Worm (Caenorhabditis elegans) whole organism, L4/young adult: ENCODE data around the gene pqn-54.

Source experiments
- W03F9.2 ChIP-seq: fragments of 150-350 bp; optimal IDR thresholded peaks from 2 replicates; lab custom pipeline; 2014; ENCODE audit warnings: missing biosample characterization, missing genetic modification characterization
- dao-5 ChIP-seq: sonication (generic microtip); optimal IDR thresholded peaks from 2 replicates; lab custom pipeline; 2016; ENCODE audit warnings: missing genotype, missing genetic modification characterization, moderate library complexity, missing compliant biosample characterization
- him-1 ChIP-seq: sonication (generic microtip); optimal IDR thresholded peaks from 2 replicates; lab custom pipeline; 2016; ENCODE audit warnings: missing genotype, missing genetic modification reagents, missing genetic modification characterization, missing compliant biosample characterization

pqn-54 gene

DNA sequence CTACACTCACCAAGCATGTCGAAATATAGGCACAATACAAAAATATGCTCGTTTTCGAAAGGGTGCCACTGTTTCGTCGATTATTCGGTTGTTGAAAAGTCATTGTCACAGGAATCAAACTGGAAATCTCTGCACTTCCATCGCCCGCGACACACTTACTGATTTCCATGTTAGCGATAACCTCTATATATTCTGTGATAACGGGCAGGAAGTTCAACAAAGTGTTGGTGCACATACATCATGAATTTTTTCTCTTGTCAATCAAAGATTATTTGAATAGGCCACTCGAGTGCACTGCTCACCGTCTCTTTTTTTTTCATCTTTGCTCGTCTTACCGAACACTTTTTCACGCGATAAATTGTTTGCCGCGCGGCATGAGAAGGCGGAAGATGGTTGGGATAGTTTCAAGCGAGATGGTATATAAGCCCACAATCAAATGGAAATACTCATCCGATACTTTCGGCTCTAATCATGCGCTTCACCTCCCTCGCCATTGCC, at the start of gene pqn-54, which contains the start of gene fpn-1.2:
Gene pqn-54, plus strand, starts transcription at position 448 of the 498 bp plus-strand sequence.
Gene fpn-1.2, minus strand, starts transcription at position 157 of the 498 bp plus-strand sequence.
- no peak for TF ChIP-seq him-1 (tag; lab: Kevin White, UChicago)
- TF ChIP-seq dao-5 (tag; lab: Kevin White, UChicago): no peak
- no peak for TF ChIP-seq W03F9.2 (tag; lab: Kevin White, UChicago)

DNA sequence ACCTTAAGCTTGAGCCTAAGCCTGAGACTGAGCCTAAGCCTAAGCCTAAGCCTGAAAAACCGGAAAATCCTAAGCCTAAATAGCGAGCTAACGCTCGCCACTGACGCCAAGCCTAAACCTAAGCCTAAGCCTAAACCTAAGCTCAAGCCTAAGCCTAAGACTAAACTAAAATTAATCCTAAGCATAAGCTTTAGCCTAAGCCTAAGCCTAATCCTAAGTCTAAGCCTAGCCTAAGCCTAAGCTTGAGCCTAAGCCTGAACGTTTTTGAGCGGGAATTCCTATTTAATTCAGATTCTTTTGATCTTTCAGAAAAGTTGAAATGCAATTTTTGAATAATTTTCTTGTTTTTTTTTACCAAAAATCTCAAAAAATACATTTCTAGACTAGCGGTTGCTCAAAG, 48.6 kb upstream of the pqn-54 start:
- no peak for TF ChIP-seq dao-5 (tag; lab: Kevin White, UChicago)
- no peak for TF ChIP-seq him-1 (tag; lab: Kevin White, UChicago)
- TF ChIP-seq W03F9.2 (tag; lab: Kevin White, UChicago): no peak

DNA sequence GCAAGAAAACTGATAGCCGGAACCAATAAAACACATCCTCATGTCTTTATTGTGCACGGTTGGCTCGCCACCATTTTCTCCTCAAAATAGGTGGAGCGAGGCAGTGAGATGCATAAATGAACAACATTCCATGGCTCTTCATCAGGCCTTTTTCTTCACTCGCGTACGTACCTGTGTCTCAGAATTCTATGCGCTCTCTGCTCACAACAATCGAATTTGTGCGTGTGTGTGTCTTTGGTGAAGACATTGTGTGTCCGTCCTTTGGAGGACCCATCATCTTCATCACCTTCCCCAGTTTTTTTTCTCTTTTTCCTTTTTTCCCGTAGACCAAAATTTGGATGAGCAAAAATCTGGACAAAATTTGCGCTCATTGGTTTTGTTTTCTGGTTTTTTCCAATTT, 42.5 kb upstream of the pqn-54 start:
- TF ChIP-seq dao-5 (tag; lab: Kevin White, UChicago) (no peak), him-1 (tag; lab: Kevin White, UChicago) (no peak), W03F9.2 (tag; lab: Kevin White, UChicago) (no peak)

DNA sequence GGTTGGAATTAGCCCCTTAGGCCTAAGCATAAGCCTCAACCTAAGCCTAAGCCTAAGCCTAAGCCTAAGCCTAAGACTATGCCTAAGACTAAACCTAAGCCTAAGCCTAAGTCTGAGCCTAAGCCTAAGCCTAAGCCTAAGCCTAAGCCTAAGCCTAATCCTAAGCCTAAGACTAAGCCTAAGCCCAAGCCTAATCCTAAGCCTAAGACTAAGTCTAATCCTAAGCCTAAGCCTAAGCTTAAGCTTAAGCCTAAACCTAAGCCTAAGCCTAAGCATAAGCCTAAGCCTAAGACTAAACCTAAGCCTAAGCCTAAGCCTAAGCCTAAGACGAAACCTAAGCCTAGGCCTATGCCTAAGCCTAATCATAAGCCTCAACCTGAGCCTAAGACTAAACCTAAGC, 41.5 kb upstream of the pqn-54 start:
- no peak for TF ChIP-seq him-1 (tag; lab: Kevin White, UChicago)
- no peak for TF ChIP-seq W03F9.2 (tag; lab: Kevin White, UChicago)
- no peak for TF ChIP-seq dao-5 (tag; lab: Kevin White, UChicago)

DNA sequence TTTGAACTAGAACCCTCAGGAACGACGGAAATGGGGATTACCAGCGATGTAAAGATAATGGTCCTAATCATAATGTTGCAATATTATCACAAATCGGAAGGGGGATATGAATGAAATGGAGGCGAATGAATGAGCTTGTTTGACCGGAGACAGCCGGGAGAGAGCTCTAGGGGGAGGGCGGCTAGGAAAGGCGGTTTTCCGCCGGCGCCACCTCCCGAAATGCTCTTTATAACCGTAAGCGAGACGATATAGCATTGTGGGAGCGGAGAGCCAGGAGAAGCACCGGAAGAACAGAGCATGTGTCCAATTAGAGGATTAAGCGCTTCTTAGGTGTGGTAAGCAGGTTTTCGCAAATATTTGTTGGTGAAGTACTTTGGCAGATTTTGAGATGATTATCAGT, 39.2 kb upstream of the pqn-54 start, which contains the start of gene R12A1.3:
Gene R12A1.3, minus strand, starts transcription at position 200 of the 400 bp plus-strand sequence.
- no peak for TF ChIP-seq W03F9.2 (tag; lab: Kevin White, UChicago)
- TF ChIP-seq him-1 (tag; lab: Kevin White, UChicago): no peak
- TF ChIP-seq dao-5 (tag; lab: Kevin White, UChicago): no peak

DNA sequence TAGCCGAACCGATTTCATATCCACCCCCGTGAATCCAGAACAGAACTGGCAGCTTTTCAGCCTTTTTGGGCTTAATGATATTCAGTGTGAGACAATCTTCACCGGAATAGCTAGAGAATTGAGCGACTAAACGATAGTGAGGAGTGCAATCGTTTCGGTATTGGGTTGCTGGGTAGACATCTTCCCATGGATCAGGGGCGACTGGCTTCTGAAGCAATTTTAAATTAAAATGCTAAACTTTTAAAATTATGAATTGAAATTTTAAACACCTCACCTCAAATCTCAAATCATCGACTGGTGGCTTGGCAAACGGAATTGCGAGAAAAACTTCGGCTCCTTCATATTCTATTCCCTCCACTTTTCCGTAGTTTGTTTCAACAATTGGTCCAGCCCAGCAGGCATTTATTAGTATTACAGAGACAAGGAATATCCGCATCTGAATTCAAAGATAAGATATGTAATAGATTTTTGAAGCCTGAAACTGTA, 33.0 kb upstream of the pqn-54 start, which contains the start of gene ges-1:
Gene ges-1, minus strand, starts transcription at position 436 of the 486 bp plus-strand sequence.
- TF ChIP-seq him-1 (tag; lab: Kevin White, UChicago) (no peak), W03F9.2 (tag; lab: Kevin White, UChicago) (no peak), dao-5 (tag; lab: Kevin White, UChicago) (no peak)

DNA sequence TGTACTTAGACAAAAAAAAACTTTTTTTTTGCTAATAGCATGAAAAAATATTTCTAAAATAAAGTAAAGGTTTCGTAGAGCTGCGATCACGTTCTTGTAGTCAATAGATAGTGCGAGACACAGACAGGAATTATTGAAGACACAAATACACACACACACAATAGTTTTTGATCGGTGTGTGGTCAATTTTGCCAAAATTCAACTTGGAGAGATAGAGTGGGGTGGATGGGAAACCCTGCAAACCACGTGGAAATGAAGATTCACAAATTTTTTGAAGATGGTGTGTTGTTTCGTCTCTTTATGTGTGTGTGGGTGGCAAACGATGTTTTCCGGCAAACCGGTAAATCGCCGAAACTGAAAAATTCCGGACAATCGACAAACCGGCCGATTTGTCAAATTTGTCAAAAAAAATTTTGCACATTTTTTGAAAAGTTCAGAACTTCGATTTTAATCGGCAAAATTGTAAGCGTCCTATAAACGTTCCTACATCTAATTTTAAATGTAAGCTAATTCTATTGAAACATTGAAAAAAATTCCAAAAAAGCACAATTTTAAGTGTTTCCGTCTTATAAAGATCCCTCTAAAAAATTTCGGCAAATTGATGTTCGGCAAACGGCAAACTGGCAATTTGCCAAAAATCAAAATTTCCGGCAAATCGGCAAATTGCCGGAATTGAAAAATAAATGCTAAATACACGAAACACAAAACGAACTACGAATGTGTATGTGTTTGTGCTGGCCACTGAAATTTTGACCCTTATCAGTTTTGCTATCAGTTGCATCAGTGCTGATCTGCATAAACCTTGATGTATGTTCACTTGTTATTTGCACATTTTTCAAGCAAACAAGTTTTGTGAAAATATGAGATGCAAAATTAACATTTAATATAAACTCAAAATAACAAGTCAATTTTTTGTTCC, 32.0 kb upstream of the pqn-54 start:
- TF ChIP-seq W03F9.2 (tag; lab: Kevin White, UChicago) (no peak), dao-5 (tag; lab: Kevin White, UChicago) (no peak), him-1 (tag; lab: Kevin White, UChicago) (no peak)

DNA sequence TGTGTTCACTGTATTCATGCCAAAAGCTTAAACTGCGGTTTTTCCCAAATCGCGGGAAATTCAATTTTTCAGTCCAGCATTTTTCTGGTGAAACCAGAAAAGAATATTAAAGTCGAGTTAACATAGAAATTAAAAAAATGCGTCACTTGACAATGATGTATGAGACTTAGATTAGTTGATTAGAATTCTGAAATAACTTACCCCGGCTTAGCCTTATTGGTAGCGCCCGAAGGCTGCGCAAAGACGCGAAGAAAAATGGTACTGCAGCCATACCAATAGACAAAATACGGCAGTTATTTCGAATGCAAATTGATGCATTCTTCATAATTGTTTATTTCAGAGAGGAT, 31.4 kb upstream of the pqn-54 start:
- TF ChIP-seq W03F9.2 (tag; lab: Kevin White, UChicago) (no peak), him-1 (tag; lab: Kevin White, UChicago) (no peak), dao-5 (tag; lab: Kevin White, UChicago) (no peak)

DNA sequence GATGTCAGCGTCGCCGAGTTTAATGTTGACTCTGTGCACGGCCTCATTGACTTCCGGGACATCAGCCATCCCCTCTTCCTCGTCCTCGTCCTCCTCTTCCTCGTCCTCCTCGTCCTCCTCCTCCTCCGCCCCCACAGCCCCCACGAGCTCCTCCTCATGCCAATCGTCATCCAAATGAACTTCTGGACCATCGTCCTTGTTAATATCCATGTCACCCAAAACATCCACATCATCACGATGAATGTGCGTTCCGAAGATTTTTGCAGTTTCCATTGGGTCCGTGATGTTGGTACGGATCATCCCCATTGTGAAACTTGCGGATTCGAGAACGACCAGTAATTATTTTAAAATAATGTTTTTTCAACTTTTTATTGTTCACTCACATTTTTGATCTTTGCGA, 30.4 kb upstream of the pqn-54 start:
- TF ChIP-seq W03F9.2 (tag; lab: Kevin White, UChicago) (no peak), him-1 (tag; lab: Kevin White, UChicago) (no peak), dao-5 (tag; lab: Kevin White, UChicago) (no peak)

DNA sequence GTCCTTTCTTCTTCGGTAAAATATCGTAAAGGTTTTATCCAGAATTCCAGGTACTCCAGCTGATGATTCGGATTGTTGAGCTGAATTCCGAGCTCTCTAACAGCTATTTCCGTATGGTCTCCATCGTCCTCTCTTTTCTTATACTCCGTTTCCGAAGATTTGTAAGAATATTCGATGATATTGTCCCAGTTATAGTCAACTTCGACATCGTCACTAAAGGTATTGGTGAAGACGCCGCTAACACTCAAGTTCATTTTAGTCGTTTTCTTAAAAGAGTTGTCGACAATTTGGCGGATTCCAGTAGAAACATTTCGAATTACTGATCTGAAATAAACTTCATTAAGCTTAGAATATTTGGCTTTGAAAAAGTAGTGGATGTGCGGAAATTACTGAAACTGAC, 29.7 kb upstream of the pqn-54 start:
- no peak for TF ChIP-seq W03F9.2 (tag; lab: Kevin White, UChicago)
- no peak for TF ChIP-seq him-1 (tag; lab: Kevin White, UChicago)
- no peak for TF ChIP-seq dao-5 (tag; lab: Kevin White, UChicago)

DNA sequence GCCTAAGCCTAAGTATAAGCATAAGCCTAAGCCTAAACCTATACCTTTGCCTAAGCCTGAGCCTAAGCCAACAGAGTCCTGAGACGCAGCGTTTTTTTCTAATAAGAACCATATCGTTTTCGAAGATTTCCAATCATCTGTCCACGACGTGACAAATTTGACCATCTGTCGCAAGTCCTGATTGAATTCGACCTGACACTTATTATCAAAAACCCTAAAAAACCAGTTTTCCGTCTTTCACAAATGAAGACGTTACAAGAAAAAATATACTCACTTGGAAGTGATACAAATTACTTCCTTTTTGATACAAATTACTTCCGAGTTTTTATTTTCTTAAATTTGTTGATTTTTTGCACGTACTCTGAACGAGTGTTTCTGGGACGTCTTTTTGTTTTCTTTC, 26.6 kb upstream of the pqn-54 start:
- TF ChIP-seq W03F9.2 (tag; lab: Kevin White, UChicago) (no peak), dao-5 (tag; lab: Kevin White, UChicago) (no peak), him-1 (tag; lab: Kevin White, UChicago) (no peak)

DNA sequence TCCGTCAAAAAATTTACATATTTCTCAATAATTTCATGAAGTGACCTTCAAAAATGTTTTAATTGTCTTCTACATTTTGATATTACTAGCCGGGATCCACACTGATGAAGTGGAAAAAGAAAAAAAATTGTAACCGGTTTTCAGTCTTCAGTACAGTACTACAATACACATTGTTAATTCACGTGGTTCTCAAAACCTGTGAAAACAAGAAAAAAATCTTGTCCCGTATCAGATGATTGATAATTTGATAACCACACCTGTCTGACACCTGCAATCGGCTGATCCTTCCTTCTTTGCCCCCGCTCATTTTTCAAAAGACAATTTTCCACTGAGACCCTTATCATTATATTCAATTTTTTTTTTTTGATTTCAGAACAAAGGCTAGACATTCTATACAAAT, 26.0 kb upstream of the pqn-54 start, which contains the start of gene R09B5.11:
Gene R09B5.11, plus strand, starts transcription at position 374 of the 400 bp plus-strand sequence.
- no peak for TF ChIP-seq W03F9.2 (tag; lab: Kevin White, UChicago)
- TF ChIP-seq him-1 (tag; lab: Kevin White, UChicago): no peak
- no peak for TF ChIP-seq dao-5 (tag; lab: Kevin White, UChicago)

DNA sequence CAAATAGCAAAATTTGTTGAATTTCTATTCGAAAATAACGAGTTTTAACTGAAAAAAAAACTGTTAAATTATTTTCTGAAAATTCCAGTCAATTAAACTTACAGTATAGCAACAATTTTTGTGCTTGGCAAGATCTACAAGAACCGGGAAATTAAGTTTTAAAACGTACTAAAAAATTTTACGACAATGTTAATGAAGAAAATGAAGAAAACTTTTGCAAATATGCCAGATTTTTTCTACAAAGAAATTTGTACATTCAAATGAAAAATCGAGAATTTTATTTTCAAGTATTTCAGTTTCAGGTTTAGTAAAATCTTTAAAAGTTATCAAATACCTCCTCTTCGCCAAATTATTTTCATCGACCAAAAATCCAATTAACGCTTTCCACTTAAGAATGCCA, 22.7 kb upstream of the pqn-54 start, which contains the start of gene cnc-11:
Gene cnc-11, plus strand, starts transcription at position 301 of the 400 bp plus-strand sequence.
- TF ChIP-seq W03F9.2 (tag; lab: Kevin White, UChicago): no peak
- TF ChIP-seq him-1 (tag; lab: Kevin White, UChicago): no peak
- TF ChIP-seq dao-5 (tag; lab: Kevin White, UChicago): no peak
